Fruit fly (Drosophila melanogaster): ENCODE measurements around the gene gammaTub23C.

gammaTub23C gene

DNA sequence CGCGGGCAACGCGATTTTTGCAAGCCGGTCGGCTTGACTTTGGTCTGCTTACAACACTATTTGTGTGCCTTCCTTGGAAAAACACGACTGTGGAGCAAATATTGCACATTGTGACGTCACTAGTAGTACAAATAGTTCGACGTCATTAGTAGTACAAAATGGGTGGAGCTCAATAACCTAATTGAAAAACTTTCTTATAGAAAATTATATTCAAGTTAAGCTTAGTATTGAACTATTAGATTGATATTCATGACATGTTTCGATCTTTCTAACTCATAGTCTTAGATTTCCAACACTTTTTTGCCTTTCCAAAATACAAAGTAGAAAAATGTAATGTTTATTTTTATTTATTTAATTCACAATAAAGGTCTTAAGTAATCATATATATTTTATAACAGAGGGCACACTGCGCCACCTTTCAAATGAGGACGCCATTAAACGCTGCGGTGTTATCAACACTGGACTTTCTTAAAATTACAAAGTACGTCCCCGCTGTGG is at the start of gene gammaTub23C, which contains the start of gene Rrp1 (continued):
- TF ChIP-seq Atf6 (GFP tag; IDR thresholded peaks at IDR 0.05) (peak; percentile 80), Pdp1 (GFP tag; optimal IDR thresholded peaks at IDR 0.05) (peak; percentile 80 to 81), CG5953 (GFP tag; IDR thresholded peaks at IDR 0.05) (peak; percentile 52), Oaz (GFP tag; IDR thresholded peaks at IDR 0.05) (peak; percentile 62; the same call in 1 of the 2 replicates), CG8089 (GFP tag; optimal IDR thresholded peaks at IDR 0.05) (peak; percentile 67), CG7271 (tag; optimal IDR thresholded peaks at IDR 0.05) (peak; percentile 35), sna (GFP tag; IDR thresholded peaks at IDR 0.05; ENCODE audit: partially characterized antibody) (no peak), pho (GFP tag; optimal IDR thresholded peaks at IDR 0.05) (peak; percentile 77), Mrtf (GFP tag; IDR thresholded peaks at IDR 0.05) (peak; percentile 70; the same call in 2 of the 3 replicates), cg (GFP tag; optimal IDR thresholded peaks at IDR 0.05) (no peak), tio (GFP tag; optimal IDR thresholded peaks at IDR 0.05) (peak; percentile 98), Xrp1 (GFP tag; IDR thresholded peaks at IDR 0.05) (peak; percentile 88), eve (GFP tag; optimal IDR thresholded peaks at IDR 0.05) (no peak), HLH4C (GFP tag; IDR thresholded peaks at IDR 0.05; ENCODE audit: partially characterized antibody) (no peak), CG2120 (GFP tag; optimal IDR thresholded peaks at IDR 0.05) (peak; percentile 88), crc (GFP tag; optimal IDR thresholded peaks at IDR 0.05) (no peak), aop (GFP tag; IDR thresholded peaks at IDR 0.05) (no peak), Ets65A (GFP tag) (peak; percentile 95), Lhr (GFP tag; optimal IDR thresholded peaks at IDR 0.05) (peak; percentile 74), Lim3 (GFP tag; IDR thresholded peaks at IDR 0.05) (peak; percentile 68; the same call in 1 of the 2 replicates), hbn (GFP tag; IDR thresholded peaks at IDR 0.05; ENCODE audit: partially characterized antibody) (no peak), Dll (GFP tag; IDR thresholded peaks at IDR 0.05; ENCODE audit: partially characterized antibody) (no peak), Doc3 (GFP tag; IDR thresholded peaks at IDR 0.05; ENCODE audit: partially characterized antibody) (no peak), CG10959 (GFP tag; IDR thresholded peaks at IDR 0.05) (peak; percentile 55; the same call in 1 of the 2 replicates), D19B (GFP tag; optimal IDR thresholded peaks at IDR 0.05) (peak; percentile 82), Gsc (GFP tag; IDR thresholded peaks at IDR 0.05) (peak; percentile 53; the same call in 1 of the 2 replicates), CG6683 (GFP tag; optimal IDR thresholded peaks at IDR 0.05) (peak; percentile 52), CG17802 (tag; optimal IDR thresholded peaks at IDR 0.05) (peak; percentile 46), CG2202 (tag; optimal IDR thresholded peaks at IDR 0.05) (peak; percentile 80), CG3995 (GFP tag; optimal IDR thresholded peaks at IDR 0.05) (peak; percentile 67), ro (GFP tag; IDR thresholded peaks at IDR 0.05) (peak; percentile 64; the same call in 1 of the 2 replicates), vnd (GFP tag; IDR thresholded peaks at IDR 0.05; ENCODE audit: partially characterized antibody) (no peak), HLH54F (GFP tag; optimal IDR thresholded peaks at IDR 0.05) (peak; percentile 81), psq (GFP tag; optimal IDR thresholded peaks at IDR 0.05) (peak; percentile 71), crol (GFP tag; IDR thresholded peaks at IDR 0.05) (no peak), CG16813 (GFP tag; IDR thresholded peaks at IDR 0.05; ENCODE audit: partially characterized antibody) (no peak), ash1 (GFP tag; optimal IDR thresholded peaks at IDR 0.05) (no peak), abd-A (tag; optimal IDR thresholded peaks at IDR 0.05) (no peak), Aef1 (GFP tag; IDR thresholded peaks at IDR 0.05) (peak; percentile 85), CG17359 (tag; optimal IDR thresholded peaks at IDR 0.05) (peak; percentile 84), CG9932 (GFP tag; IDR thresholded peaks at IDR 0.05) (peak; percentile 85; the same call in 1 of the 2 replicates), fu2 (GFP tag; optimal IDR thresholded peaks at IDR 0.05) (peak; percentile 63), tap (tag; optimal IDR thresholded peaks at IDR 0.05) (peak; percentile 78), CG7357 (GFP tag; IDR thresholded peaks at IDR 0.05) (peak; percentile 70), Hr39 (optimal IDR thresholded peaks at IDR 0.05) (no peak), ranshi (GFP tag; IDR thresholded peaks at IDR 0.05) (peak; percentile 80), dmrt99B (tag; optimal IDR thresholded peaks at IDR 0.05) (peak; percentile 89), Myb (GFP tag; optimal IDR thresholded peaks at IDR 0.05) (peak; percentile 56), Fer1 (GFP tag; optimal IDR thresholded peaks at IDR 0.05) (peak; percentile 90), Fer3 (tag; optimal IDR thresholded peaks at IDR 0.05) (peak; percentile 78)
